Worm (Caenorhabditis elegans) whole organism, L4/young adult: ENCODE results near the gene F29B9.7.

Source experiments
- dao-5 ChIP-seq: sonication (generic microtip); optimal IDR thresholded peaks from 2 replicates; lab custom pipeline; 2016; ENCODE audit warnings: missing genotype, missing genetic modification characterization, moderate library complexity, missing compliant biosample characterization
- him-1 ChIP-seq: sonication (generic microtip); optimal IDR thresholded peaks from 2 replicates; lab custom pipeline; 2016; ENCODE audit warnings: missing genotype, missing genetic modification reagents, missing genetic modification characterization, missing compliant biosample characterization

DNA sequence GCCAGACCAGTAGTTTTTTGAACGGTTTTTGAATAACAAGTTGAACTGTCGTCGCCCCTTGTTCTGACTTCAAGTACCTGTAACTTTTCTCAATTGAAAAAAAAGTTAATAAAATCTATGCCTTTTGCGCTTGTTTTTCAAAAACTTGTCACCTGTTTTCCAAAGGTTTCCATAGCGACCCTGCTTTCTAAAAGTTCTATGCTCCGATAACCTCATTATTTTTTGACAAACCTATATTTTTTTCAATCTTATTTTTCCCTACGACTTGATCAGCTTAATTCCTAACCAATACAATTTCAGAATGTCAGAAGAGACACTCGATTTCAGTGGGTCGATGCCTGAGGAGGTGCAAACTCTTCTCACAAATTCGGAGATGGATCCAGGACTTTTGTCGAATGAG is 2.2 kb upstream of the F29B9.7 start, which contains the start of gene F29B9.8:
- TF ChIP-seq dao-5 (tag; lab: Kevin White, UChicago) (no peak), him-1 (tag; lab: Kevin White, UChicago) (no peak)
